Fruit fly (Drosophila melanogaster) whole organism, pupa: Measurements from ENCODE around the gene pll.

Experiments
- CG10348 ChIP-seq: fragments of 200-800 bp; sonication (Bioruptor generic); IDR thresholded peaks from 2 replicates; pipeline ENCODE4 v1.3.6; 2022; ENCODE audit warnings: missing biosample characterization, missing genetic modification characterization
- CG12605 ChIP-seq: fragments of 200-800 bp; sonication (Bioruptor generic); IDR thresholded peaks from 2 replicates; pipeline ENCODE4 v1.3.6; 2022; ENCODE audit warnings: missing biosample characterization, missing genetic modification characterization
- CG14655 ChIP-seq: fragments of 200-800 bp; sonication (Bioruptor generic); optimal IDR thresholded peaks from 3 replicates; lab custom pipeline; 2017; ENCODE audit warnings: mild to moderate bottlenecking, missing biosample characterization, missing genetic modification reagents, missing genetic modification characterization
- CG17806 ChIP-seq: fragments of 200-800 bp; sonication (Bioruptor generic); optimal IDR thresholded peaks from 2 replicates; lab custom pipeline; 2018; ENCODE audit warnings: missing biosample characterization, mild to moderate bottlenecking, missing genetic modification characterization, moderate library complexity
- CG8159 ChIP-seq: fragments of 200-800 bp; sonication (Bioruptor generic); optimal IDR thresholded peaks from 3 replicates; lab custom pipeline; 2018; ENCODE audit warnings: missing biosample characterization, mild to moderate bottlenecking, missing genetic modification characterization, moderate library complexity
- CG8301 ChIP-seq: fragments of 200-800 bp; sonication (Bioruptor generic); optimal IDR thresholded peaks from 2 replicates; lab custom pipeline; 2018; ENCODE audit warnings: missing biosample characterization, mild to moderate bottlenecking, missing genetic modification characterization
- D1 ChIP-seq: fragments of 200-800 bp; sonication (Bioruptor generic); optimal IDR thresholded peaks from 2 replicates; lab custom pipeline; 2018; ENCODE audit warnings: missing biosample characterization, mild to moderate bottlenecking, missing genetic modification characterization, moderate library complexity
- EcR ChIP-seq: fragments of 200-800 bp; sonication (Bioruptor generic); optimal IDR thresholded peaks from 3 replicates; lab custom pipeline; 2019; ENCODE audit warnings: missing biosample characterization, missing genetic modification characterization, mild to moderate bottlenecking, moderate library complexity, missing genetic modification reagents
- Ets98B ChIP-seq: fragments of 200-800 bp; sonication (Bioruptor generic); IDR thresholded peaks from 2 replicates; pipeline ENCODE4 v1.3.6; 2022; ENCODE audit warnings: missing biosample characterization, missing genetic modification characterization
- Pif1A ChIP-seq: fragments of 200-800 bp; sonication (Bioruptor generic); optimal IDR thresholded peaks from 3 replicates; lab custom pipeline; 2016; ENCODE audit warnings: missing biosample characterization, missing genetic modification characterization
- gl ChIP-seq: fragments of 200-800 bp; sonication (Bioruptor generic); optimal IDR thresholded peaks from 2 replicates; lab custom pipeline; 2018; ENCODE audit warnings: missing biosample characterization, mild to moderate bottlenecking, missing genetic modification characterization

DNA sequence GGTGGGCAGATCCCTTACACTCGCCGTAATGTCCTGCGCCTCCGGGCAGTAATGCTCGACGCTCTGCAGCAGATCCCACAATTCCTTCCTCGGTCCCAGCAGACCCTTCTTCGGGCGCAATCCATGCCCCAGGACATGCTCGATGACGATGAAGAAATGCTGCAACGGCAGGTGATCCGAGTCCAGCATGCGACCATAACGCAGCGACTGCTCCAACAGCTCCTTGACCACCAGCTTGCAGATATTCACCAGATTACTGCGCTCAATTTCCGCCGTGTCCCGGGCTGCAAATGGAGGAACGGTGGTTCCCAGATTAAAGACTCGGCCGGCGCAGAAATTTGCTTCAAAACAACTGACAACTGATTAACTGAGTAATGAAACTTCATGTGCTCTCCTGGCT lies 19.6 kb downstream of the pll start, which contains the start of gene CG31068:
- TF ChIP-seq EcR (GFP tag; lab: Kevin White, UChicago) (no peak), CG8301 (tag; lab: Kevin White, UChicago) (no peak), Ets98B (GFP tag; lab: Robert Waterston, UW) (no peak), CG8159 (tag; lab: Kevin White, UChicago) (no peak), D1 (tag; lab: Kevin White, UChicago) (no peak), CG17806 (no peak), gl (tag; lab: Kevin White, UChicago) (no peak), CG12605 (no peak), Pif1A (GFP tag; lab: Kevin White, UChicago) (no peak), CG14655 (GFP tag; lab: Kevin White, UChicago) (no peak), CG10348 (GFP tag; lab: Robert Waterston, UW) (no peak)
